Worm (Caenorhabditis elegans) whole organism, mixed stage, embryonic: ENCODE results near the gene glb-27.

Experiments
- M03D4.4 ChIP-seq: sonication (generic microtip); optimal IDR thresholded peaks from 2 replicates; lab custom pipeline; 2017; ENCODE audit warnings: mild to moderate bottlenecking, missing genetic modification characterization, missing compliant biosample characterization
- bed-3 ChIP-seq: fragments of 200-800 bp; sonication (Bioruptor generic); optimal IDR thresholded peaks from 3 replicates; lab custom pipeline; 2018; ENCODE audit warnings: mild to moderate bottlenecking, missing genetic modification characterization, moderate library complexity, missing compliant biosample characterization
- blmp-1 ChIP-seq: fragments of 150-350 bp; optimal IDR thresholded peaks from 2 replicates; lab custom pipeline; 2014; ENCODE audit warnings: missing biosample characterization, missing genetic modification characterization
- ceh-39 ChIP-seq: fragments of 150-350 bp; optimal IDR thresholded peaks from 2 replicates; lab custom pipeline; 2014; ENCODE audit warnings: missing biosample characterization, missing genetic modification characterization
- ceh-43 ChIP-seq: fragments of 200-800 bp; sonication (Bioruptor generic); optimal IDR thresholded peaks from 2 replicates; lab custom pipeline; 2018; ENCODE audit warnings: mild to moderate bottlenecking, missing genetic modification characterization, moderate library complexity, missing compliant biosample characterization
- ceh-83 ChIP-seq: fragments of 200-800 bp; sonication (Bioruptor generic); optimal IDR thresholded peaks from 2 replicates; lab custom pipeline; 2018; ENCODE audit warnings: mild to moderate bottlenecking, missing genetic modification characterization, missing compliant biosample characterization
- ces-1 ChIP-seq: fragments of 150-350 bp; optimal IDR thresholded peaks from 2 replicates; lab custom pipeline; 2014; ENCODE audit warnings: missing biosample characterization, missing genetic modification reagents, missing genetic modification characterization
- cnd-1 ChIP-seq: fragments of 200-800 bp; sonication (Bioruptor generic); optimal IDR thresholded peaks from 2 replicates; lab custom pipeline; 2018; ENCODE audit warnings: mild to moderate bottlenecking, missing genetic modification characterization, missing compliant biosample characterization
- elt-1 ChIP-seq: sonication (generic microtip); optimal IDR thresholded peaks from 2 replicates; lab custom pipeline; 2017; ENCODE audit warnings: missing genetic modification characterization, mild to moderate bottlenecking, missing compliant biosample characterization, antibody characterized with exemption, moderate library complexity, borderline replicate concordance; ENCODE audit not compliant: insufficient read depth
- elt-3 ChIP-seq: fragments of 150-350 bp; optimal IDR thresholded peaks from 2 replicates; lab custom pipeline; 2014; ENCODE audit warnings: missing biosample characterization, missing genetic modification characterization
- flh-1 ChIP-seq: fragments of 200-800 bp; sonication (Bioruptor generic); optimal IDR thresholded peaks from 2 replicates; lab custom pipeline; 2018; ENCODE audit warnings: mild to moderate bottlenecking, missing genetic modification characterization, moderate library complexity, missing compliant biosample characterization
- ham-2 ChIP-seq: fragments of 200-800 bp; sonication (Bioruptor generic); optimal IDR thresholded peaks from 2 replicates; lab custom pipeline; 2018; ENCODE audit warnings: mild to moderate bottlenecking, missing genetic modification characterization, missing compliant biosample characterization
- hlh-1 ChIP-seq: fragments of 150-350 bp; optimal IDR thresholded peaks from 2 replicates; lab custom pipeline; 2014; ENCODE audit warnings: missing biosample characterization, missing genetic modification reagents, missing genetic modification characterization
- lin-13 ChIP-seq: fragments of 150-350 bp; optimal IDR thresholded peaks from 2 replicates; lab custom pipeline; 2014; ENCODE audit warnings: missing biosample characterization, missing genetic modification characterization
- lin-32 ChIP-seq: fragments of 200-800 bp; sonication (Bioruptor generic); optimal IDR thresholded peaks from 2 replicates; lab custom pipeline; 2018; ENCODE audit warnings: mild to moderate bottlenecking, missing genetic modification characterization, missing compliant biosample characterization
- mep-1 ChIP-seq: fragments of 150-350 bp; optimal IDR thresholded peaks from 2 replicates; lab custom pipeline; 2017; ENCODE audit warnings: missing biosample characterization, missing genetic modification reagents, missing genetic modification characterization, inconsistent platforms
- nhr-12 ChIP-seq: fragments of 150-350 bp; optimal IDR thresholded peaks from 2 replicates; lab custom pipeline; 2014; ENCODE audit warnings: missing biosample characterization, missing genetic modification characterization
- nhr-2 ChIP-seq: fragments of 150-350 bp; optimal IDR thresholded peaks from 2 replicates; lab custom pipeline; 2014; ENCODE audit warnings: missing biosample characterization, missing genetic modification characterization
- nhr-237 ChIP-seq: fragments of 150-350 bp; optimal IDR thresholded peaks from 2 replicates; lab custom pipeline; 2014; ENCODE audit warnings: missing biosample characterization, missing genetic modification characterization
- nhr-76 ChIP-seq: sonication (generic microtip); optimal IDR thresholded peaks from 2 replicates; lab custom pipeline; 2017; ENCODE audit warnings: missing biosample characterization, missing genetic modification characterization
- pha-4 ChIP-seq: fragments of 150-350 bp; optimal IDR thresholded peaks from 2 replicates; lab custom pipeline; 2018; ENCODE audit warnings: missing biosample characterization, missing genetic modification reagents, missing genetic modification characterization
- sem-2 ChIP-seq: fragments of 200-800 bp; sonication (Bioruptor generic); optimal IDR thresholded peaks from 2 replicates; lab custom pipeline; 2018; ENCODE audit warnings: mild to moderate bottlenecking, missing genetic modification characterization, missing compliant biosample characterization
- sptf-1 ChIP-seq: sonication (generic microtip); optimal IDR thresholded peaks from 2 replicates; lab custom pipeline; 2017; ENCODE audit warnings: mild to moderate bottlenecking, missing genetic modification characterization, moderate library complexity, missing compliant biosample characterization
- tbx-8 ChIP-seq: fragments of 200-800 bp; sonication (Bioruptor generic); optimal IDR thresholded peaks from 2 replicates; lab custom pipeline; 2018; ENCODE audit warnings: mild to moderate bottlenecking, missing genetic modification characterization, moderate library complexity, missing compliant biosample characterization
- unc-120 ChIP-seq: sonication (generic microtip); optimal IDR thresholded peaks from 2 replicates; lab custom pipeline; 2017; ENCODE audit warnings: missing genetic modification characterization, missing compliant biosample characterization; ENCODE audit not compliant: poor library complexity, severe bottlenecking
- unc-39 ChIP-seq: fragments of 150-350 bp; optimal IDR thresholded peaks from 2 replicates; lab custom pipeline; 2014; ENCODE audit warnings: missing biosample characterization, missing genetic modification characterization
- unc-62 ChIP-seq: fragments of 150-350 bp; optimal IDR thresholded peaks from 2 replicates; lab custom pipeline; 2014; ENCODE audit warnings: missing biosample characterization, missing genetic modification reagents, missing genetic modification characterization
- zip-8 ChIP-seq: fragments of 150-350 bp; optimal IDR thresholded peaks from 2 replicates; lab custom pipeline; 2014; ENCODE audit warnings: missing biosample characterization, missing genetic modification characterization

Gene glb-27

ce11 chrII:8545315-8545714 lies 10.8 kb downstream of the glb-27 start, which contains the start of gene decr-1.2:
Gene decr-1.2 (plus strand): TSS chrII:8545615.
- no peak for TF ChIP-seq M03D4.4 (tag; lab: Kevin White, UChicago)
- TF ChIP-seq mep-1: no peak
- TF ChIP-seq ceh-83 (GFP tag; lab: Kevin White, UChicago): no peak
- TF ChIP-seq unc-62 (GFP tag; lab: Kevin White, UChicago): no peak
- TF ChIP-seq nhr-237 (tag; lab: Kevin White, UChicago): no peak
- no peak for TF ChIP-seq elt-3 (tag; lab: Kevin White, UChicago)
- TF ChIP-seq, all 35 proteins: peak for 0

DNA sequence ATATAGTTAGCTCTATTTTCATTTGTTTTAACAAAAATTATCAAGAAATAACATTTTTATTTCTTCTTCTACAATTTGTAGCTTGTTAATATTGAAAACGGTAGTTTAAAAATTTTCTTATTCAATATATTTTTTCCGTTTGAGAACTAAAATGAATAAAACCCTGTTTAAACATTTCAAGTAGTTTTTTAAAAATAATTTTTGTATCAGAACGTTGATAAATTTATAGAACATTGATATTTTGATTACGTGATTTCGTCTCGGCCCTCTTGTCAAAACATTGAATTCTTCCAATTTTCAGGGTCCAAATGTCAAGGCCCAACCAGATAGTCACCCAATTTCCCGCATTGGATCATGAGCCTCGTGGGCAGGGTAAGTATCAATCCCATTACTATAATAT lies 15.7 kb downstream of the glb-27 start, which contains the start of gene pqn-73:
Gene pqn-73 (plus strand): TSS at position 301 of the 400 bp plus-strand sequence.
- TF ChIP-seq sem-2 (GFP tag; lab: Kevin White, UChicago) (no peak), unc-62 (GFP tag; lab: Kevin White, UChicago) (no peak), pha-4 (tag; lab: Kevin White, UChicago) (no peak), unc-39 (no peak), ces-1 (GFP tag; lab: Kevin White, UChicago) (no peak), nhr-76 (tag; lab: Kevin White, UChicago) (no peak), elt-1 (no peak), nhr-2 (tag; lab: Kevin White, UChicago) (no peak), ceh-83 (GFP tag; lab: Kevin White, UChicago) (no peak), hlh-1 (tag; lab: Kevin White, UChicago) (no peak), ham-2 (GFP tag; lab: Kevin White, UChicago) (no peak), flh-1 (GFP tag; lab: Kevin White, UChicago) (no peak), cnd-1 (no peak), mep-1 (no peak), unc-120 (no peak), tbx-8 (GFP tag; lab: Kevin White, UChicago) (no peak), bed-3 (no peak), M03D4.4 (tag; lab: Kevin White, UChicago) (no peak), lin-13 (no peak), ceh-39 (no peak)

DNA sequence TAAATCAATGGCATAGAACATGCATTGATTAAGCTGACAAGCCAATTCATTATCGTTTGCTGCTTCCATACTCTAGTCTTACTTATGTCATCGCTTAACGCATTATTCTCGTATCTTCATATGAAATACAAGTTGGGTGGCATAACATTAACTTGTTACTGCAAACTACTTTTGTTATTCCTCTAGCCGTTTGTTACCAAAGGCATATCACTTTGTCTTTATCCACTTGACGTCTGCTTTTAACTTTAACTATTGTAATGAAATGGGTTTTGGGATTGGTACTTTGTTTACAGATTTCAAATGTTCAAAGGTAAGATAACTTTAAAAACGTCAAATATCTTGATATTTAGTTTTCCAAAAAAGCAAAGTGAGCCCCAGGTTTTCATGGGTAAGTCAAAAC lies 20.0 kb downstream of the glb-27 start, which contains the start of gene W01C9.2:
Gene W01C9.2 (plus strand): TSS at position 301 of the 400 bp plus-strand sequence.
- TF ChIP-seq sem-2 (GFP tag; lab: Kevin White, UChicago): no peak

- TF ChIP-seq lin-32 (GFP tag; lab: Kevin White, UChicago) (no peak), nhr-237 (tag; lab: Kevin White, UChicago) (no peak), sptf-1 (tag; lab: Kevin White, UChicago) (no peak), unc-62 (GFP tag; lab: Kevin White, UChicago) (no peak), nhr-12 (tag; lab: Kevin White, UChicago) (no peak), blmp-1 (peak; percentile 62), tbx-8 (GFP tag; lab: Kevin White, UChicago) (no peak), ces-1 (GFP tag; lab: Kevin White, UChicago) (no peak), M03D4.4 (tag; lab: Kevin White, UChicago) (no peak), zip-8 (tag; lab: Kevin White, UChicago) (no peak), pha-4 (tag; lab: Kevin White, UChicago) (peak; percentile 5), ham-2 (GFP tag; lab: Kevin White, UChicago) (peak; percentile 56), elt-1 (no peak), ceh-43 (GFP tag; lab: Kevin White, UChicago) (no peak), cnd-1 (no peak)
Observed at ce11 chrII:8532015-8532414, 24.1 kb downstream of the glb-27 start.

ce11 chrII:8531181-8531759 lies 24.8 kb downstream of the glb-27 start, which contains the start of gene gldi-7:
Gene gldi-7 (minus strand): TSS chrII:8531222.
- TF ChIP-seq lin-13: no peak
- no peak for TF ChIP-seq hlh-1 (tag; lab: Kevin White, UChicago)
- TF ChIP-seq ceh-39: no peak
- TF ChIP-seq zip-8 (tag; lab: Kevin White, UChicago): no peak
- TF ChIP-seq nhr-237 (tag; lab: Kevin White, UChicago): no peak
- TF ChIP-seq, all 35 proteins: peak for 0
